Worm (Caenorhabditis elegans) whole organism, midembryonic: Measurements from ENCODE around the gene syf-2.

ENCODE experiments used
- T22C8.4 ChIP-seq: fragments of 200-800 bp; sonication (Bioruptor generic); IDR thresholded peaks from 2 replicates; pipeline ENCODE4 v1.3.6; 2022; ENCODE audit warnings: missing genetic modification characterization, missing compliant biosample characterization
- cog-1 ChIP-seq: sonication (generic microtip); optimal IDR thresholded peaks from 2 replicates; lab custom pipeline; 2016; ENCODE audit warnings: missing genetic modification characterization, missing compliant biosample characterization
- flt-1 ChIP-seq: fragments of 200-800 bp; sonication (Bioruptor generic); IDR thresholded peaks from 2 replicates; pipeline ENCODE4 v1.3.6; 2022; ENCODE audit warnings: missing genetic modification characterization, missing compliant biosample characterization
- klf-2 ChIP-seq: fragments of 200-800 bp; sonication (Bioruptor generic); conservative IDR thresholded peaks from 2 replicates; pipeline ENCODE4 v1.3.6; 2022; ENCODE audit warnings: missing genetic modification reagents, missing genetic modification characterization, missing compliant biosample characterization
- med-1 ChIP-seq: sonication (generic microtip); optimal IDR thresholded peaks from 2 replicates; lab custom pipeline; 2017; ENCODE audit warnings: missing genetic modification characterization, mild to moderate bottlenecking, missing compliant biosample characterization, antibody characterized with exemption, missing genetic modification reagents; ENCODE audit not compliant: insufficient read depth
- ref-1 ChIP-seq: fragments of 200-800 bp; sonication (Bioruptor generic); conservative IDR thresholded peaks from 2 replicates; pipeline ENCODE4 v1.3.6; 2022; ENCODE audit warnings: missing genetic modification reagents, missing genetic modification characterization, missing compliant biosample characterization
- tab-1 ChIP-seq: fragments of 200-800 bp; sonication (Bioruptor generic); IDR thresholded peaks from 2 replicates; pipeline ENCODE4 v1.3.6; 2022; ENCODE audit warnings: missing genetic modification characterization, missing compliant biosample characterization
- ztf-23 ChIP-seq: fragments of 200-800 bp; sonication (Bioruptor generic); IDR thresholded peaks from 2 replicates; pipeline ENCODE4 v1.3.6; 2022; ENCODE audit warnings: missing genetic modification reagents, missing genetic modification characterization, missing compliant biosample characterization
- ztf-29 ChIP-seq: fragments of 200-800 bp; sonication (Bioruptor generic); IDR thresholded peaks from 2 replicates; pipeline ENCODE4 v1.3.6; 2022; ENCODE audit warnings: missing genetic modification reagents, missing genetic modification characterization, missing compliant biosample characterization

syf-2 gene

ce11 chrIII:7158709-7159108, 3.2 kb downstream of the syf-2 start, which contains the start of gene nuo-4:
TSS of gene nuo-4 (minus strand) at chrIII:7158809.
- TF ChIP-seq flt-1 (GFP tag; lab: Robert Waterston, UW) (0 out of 2 replicates have a peak, but pooled peaks have one; percentile 38), T22C8.4 (GFP tag; lab: Robert Waterston, UW) (no peak)

- TF ChIP-seq cog-1 (tag; lab: Kevin White, UChicago), result peak; percentile 82
- no peak for TF ChIP-seq ztf-29 (GFP tag; lab: Robert Waterston, UW)
- TF ChIP-seq ref-1 (GFP tag; lab: Robert Waterston, UW), result no peak
- TF ChIP-seq med-1, result no peak
- no peak for TF ChIP-seq T22C8.4 (GFP tag; lab: Robert Waterston, UW)
- TF ChIP-seq klf-2 (GFP tag; lab: Robert Waterston, UW), result no peak
- TF ChIP-seq flt-1 (GFP tag; lab: Robert Waterston, UW), result peak; percentile 73; the same call in 1 of the 2 replicates
- TF ChIP-seq tab-1, result no peak
- TF ChIP-seq ztf-23 (GFP tag; lab: Robert Waterston, UW), result peak; percentile 69; the same call in 1 of the 2 replicates
Measured at ce11 chrIII:7155631-7156030, 6.3 kb downstream of the syf-2 start.

DNA sequence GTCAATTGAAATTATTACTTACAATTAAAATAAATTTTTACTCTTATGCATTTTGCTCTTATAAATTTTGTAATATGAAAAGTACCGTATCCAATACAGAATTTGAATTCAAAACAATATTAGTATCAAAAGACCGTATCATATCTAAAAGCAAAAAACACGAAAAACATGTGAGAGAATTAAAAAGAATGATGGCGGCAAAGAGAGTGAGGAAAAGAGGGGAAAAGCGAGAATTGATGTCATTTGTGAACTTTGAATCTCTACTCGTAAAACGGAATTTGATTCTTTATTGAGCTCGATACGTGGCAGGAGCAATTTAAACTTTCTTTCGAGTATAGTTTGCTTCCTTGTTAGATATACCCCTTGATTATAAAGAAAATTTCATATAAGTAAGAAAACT, 7.4 kb downstream of the syf-2 start:
- no peak for TF ChIP-seq cog-1 (tag; lab: Kevin White, UChicago)
- TF ChIP-seq ztf-23 (GFP tag; lab: Robert Waterston, UW), result no peak
- no peak for TF ChIP-seq med-1
- no peak for TF ChIP-seq tab-1

DNA sequence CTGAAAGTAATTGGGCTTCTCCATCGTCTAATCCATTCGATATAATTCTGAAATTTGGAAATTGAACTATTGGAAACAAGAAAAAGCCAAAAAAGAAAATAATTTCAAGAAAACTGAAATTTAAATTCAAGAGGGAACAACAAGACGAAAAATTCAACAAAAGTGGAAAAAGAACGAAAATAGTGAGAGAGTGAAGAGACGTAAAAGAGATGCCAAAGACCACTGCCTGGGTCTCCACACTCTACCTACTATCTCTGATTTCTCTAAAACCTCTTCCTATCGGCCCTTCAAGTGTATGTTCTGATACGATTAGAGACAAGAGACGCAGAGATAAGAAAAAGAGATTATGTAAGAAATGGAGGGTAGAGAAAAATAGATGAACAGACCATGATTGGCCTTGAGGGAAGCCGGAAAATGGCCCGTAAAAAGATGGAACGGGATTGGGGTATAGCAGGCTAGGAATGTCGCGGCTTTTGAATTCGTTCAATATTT, 8.1 kb downstream of the syf-2 start, which contains the start of gene ogt-1:
Gene ogt-1, minus strand, starts transcription at position 51 of the 492 bp plus-strand sequence.
- peak; percentile 47 for TF ChIP-seq cog-1 (tag; lab: Kevin White, UChicago)
- TF ChIP-seq klf-2 (GFP tag; lab: Robert Waterston, UW), result no peak
- peak; percentile 69; the same call in 1 of the 2 replicates for TF ChIP-seq ztf-29 (GFP tag; lab: Robert Waterston, UW)
- TF ChIP-seq ztf-23 (GFP tag; lab: Robert Waterston, UW), result peak; percentile 57; the same call in 1 of the 2 replicates

ce11 chrIII:7152569-7152968, 9.3 kb downstream of the syf-2 start:
- no peak for TF ChIP-seq T22C8.4 (GFP tag; lab: Robert Waterston, UW)
- no peak for TF ChIP-seq ref-1 (GFP tag; lab: Robert Waterston, UW)
- no peak for TF ChIP-seq ztf-29 (GFP tag; lab: Robert Waterston, UW)
- TF ChIP-seq flt-1 (GFP tag; lab: Robert Waterston, UW), result no peak
- no peak for TF ChIP-seq tab-1
- no peak for TF ChIP-seq klf-2 (GFP tag; lab: Robert Waterston, UW)
- no peak for TF ChIP-seq med-1
- no peak for TF ChIP-seq ztf-23 (GFP tag; lab: Robert Waterston, UW)
- no peak for TF ChIP-seq cog-1 (tag; lab: Kevin White, UChicago)

- TF ChIP-seq ref-1 (GFP tag; lab: Robert Waterston, UW) (no peak), cog-1 (tag; lab: Kevin White, UChicago) (no peak), tab-1 (no peak), T22C8.4 (GFP tag; lab: Robert Waterston, UW) (no peak), klf-2 (GFP tag; lab: Robert Waterston, UW) (no peak), med-1 (no peak), flt-1 (GFP tag; lab: Robert Waterston, UW) (no peak), ztf-23 (GFP tag; lab: Robert Waterston, UW) (no peak), ztf-29 (GFP tag; lab: Robert Waterston, UW) (no peak)
Measured at ce11 chrIII:7150162-7150561, 11.8 kb downstream of the syf-2 start.

ce11 chrIII:7148191-7148590, 13.7 kb downstream of the syf-2 start:
- TF ChIP-seq T22C8.4 (GFP tag; lab: Robert Waterston, UW) (no peak), klf-2 (GFP tag; lab: Robert Waterston, UW) (no peak), med-1 (no peak), ztf-29 (GFP tag; lab: Robert Waterston, UW) (no peak), ztf-23 (GFP tag; lab: Robert Waterston, UW) (no peak), cog-1 (tag; lab: Kevin White, UChicago) (no peak), ref-1 (GFP tag; lab: Robert Waterston, UW) (no peak), flt-1 (GFP tag; lab: Robert Waterston, UW) (no peak), tab-1 (no peak)

ce11 chrIII:7146341-7146740, 15.6 kb downstream of the syf-2 start:
- TF ChIP-seq cog-1 (tag; lab: Kevin White, UChicago) (no peak), T22C8.4 (GFP tag; lab: Robert Waterston, UW) (no peak)

ce11 chrIII:7144749-7145148, 17.2 kb downstream of the syf-2 start, which contains the start of gene glr-2:
TSS of gene glr-2 (minus strand) at chrIII:7144959.
- 0 out of 2 replicates have a peak, but pooled peaks have one; percentile 48 for TF ChIP-seq ztf-23 (GFP tag; lab: Robert Waterston, UW)
- no peak for TF ChIP-seq cog-1 (tag; lab: Kevin White, UChicago)
- TF ChIP-seq klf-2 (GFP tag; lab: Robert Waterston, UW), result no peak

DNA sequence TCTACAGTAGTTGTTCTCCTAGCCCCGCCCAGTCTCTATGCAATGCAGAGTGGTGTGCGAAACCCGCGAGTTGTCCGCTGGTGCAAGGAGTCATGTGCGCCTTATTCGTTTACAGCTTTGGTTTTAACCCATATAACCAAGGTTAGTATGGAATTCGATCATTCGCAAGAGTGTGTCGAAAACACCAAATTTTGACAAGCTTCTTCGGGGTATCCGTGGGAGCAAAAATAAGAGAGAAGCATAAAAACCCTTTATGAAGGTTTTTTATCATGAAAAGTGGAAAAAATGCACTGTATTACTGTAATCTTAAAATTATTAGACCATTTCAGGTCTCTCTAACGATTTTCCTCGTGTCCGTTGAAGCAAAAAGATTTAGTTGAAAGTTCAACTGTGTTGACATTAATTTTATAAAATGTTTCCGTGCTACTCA, 19.7 kb downstream of the syf-2 start:
- TF ChIP-seq T22C8.4 (GFP tag; lab: Robert Waterston, UW) (no peak), ztf-23 (GFP tag; lab: Robert Waterston, UW) (no peak), ztf-29 (GFP tag; lab: Robert Waterston, UW) (no peak), ref-1 (GFP tag; lab: Robert Waterston, UW) (no peak), med-1 (no peak), klf-2 (GFP tag; lab: Robert Waterston, UW) (no peak), tab-1 (no peak), flt-1 (GFP tag; lab: Robert Waterston, UW) (no peak), cog-1 (tag; lab: Kevin White, UChicago) (no peak)
